Fruit fly (Drosophila melanogaster): ENCODE data around the gene CG8475.

Gene CG8475

dm6 chr2L:8159498-8159897 lies 37.2 kb downstream of the CG8475 start, which contains the start of the genes PAPLA1 and Rbsn-5 (continued):
- TF ChIP-seq crc (GFP tag; optimal IDR thresholded peaks at IDR 0.05) (peak; percentile 92), esg (GFP tag; conservative IDR thresholded peaks at IDR 0.05) (peak; percentile 93), CG8281 (tag; optimal IDR thresholded peaks at IDR 0.05) (peak; percentile 78), tll (GFP tag; optimal IDR thresholded peaks at IDR 0.05) (no peak), E2f1 (GFP tag; IDR thresholded peaks at IDR 0.05) (peak; percentile 90), vnd (GFP tag; IDR thresholded peaks at IDR 0.05; ENCODE audit: partially characterized antibody) (no peak), insv (GFP tag; optimal IDR thresholded peaks at IDR 0.05) (peak in 1 of 2 experiments; percentile 46), chinmo (GFP tag; IDR thresholded peaks at IDR 0.05; ENCODE audit: partially characterized antibody) (no peak), Mad (GFP tag; optimal IDR thresholded peaks at IDR 0.05) (peak; percentile 91), HLH3B (GFP tag; IDR thresholded peaks at IDR 0.05) (peak; percentile 90), CG11093 (GFP tag; IDR thresholded peaks at IDR 0.05) (peak; percentile 88), Sin3A (optimal IDR thresholded peaks at IDR 0.05) (peak; percentile 25), CG11696 (GFP tag; IDR thresholded peaks at IDR 0.05) (peak; percentile 82), CG7928 (GFP tag; optimal IDR thresholded peaks at IDR 0.05) (peak; percentile 100), CG4707 (GFP tag; optimal IDR thresholded peaks at IDR 0.05) (peak; percentile 64), Tbp (GFP tag; optimal IDR thresholded peaks at IDR 0.05) (no peak), CG43689 (GFP tag; IDR thresholded peaks at IDR 0.05) (no peak; the same call in none of the 2 replicates), Poxn (GFP tag; IDR thresholded peaks at IDR 0.05) (peak; percentile 66), CG8765 (GFP tag; IDR thresholded peaks at IDR 0.05) (peak; percentile 76), Med (GFP tag) (peak; percentile 99), CG9797 (GFP tag; optimal IDR thresholded peaks at IDR 0.05) (peak; percentile 31), BEAF-32 (GFP tag; optimal IDR thresholded peaks at IDR 0.05) (peak; percentile 42), Oli (tag; optimal IDR thresholded peaks at IDR 0.05) (peak; percentile 90), Optix (GFP tag; IDR thresholded peaks at IDR 0.05) (peak; percentile 84), chif (GFP tag; optimal IDR thresholded peaks at IDR 0.05) (peak; percentile 95), row (GFP tag; IDR thresholded peaks at IDR 0.05) (peak; percentile 97), PHDP (tag; optimal IDR thresholded peaks at IDR 0.05) (peak; percentile 94), NK7.1 (GFP tag; optimal IDR thresholded peaks at IDR 0.05) (peak; percentile 77), Oaz (GFP tag; IDR thresholded peaks at IDR 0.05) (peak; percentile 81), Deaf1 (tag; optimal IDR thresholded peaks at IDR 0.05) (peak; percentile 63), Ssrp (tag; optimal IDR thresholded peaks at IDR 0.05) (peak; percentile 92), CG1024 (GFP tag; IDR thresholded peaks at IDR 0.05) (peak; percentile 76), CG10565 (GFP tag; optimal IDR thresholded peaks at IDR 0.05) (peak; percentile 74), CG12236 (GFP tag; optimal IDR thresholded peaks at IDR 0.05) (peak; percentile 85), CG12659 (GFP tag; optimal IDR thresholded peaks at IDR 0.05) (peak; percentile 95), tio (GFP tag; optimal IDR thresholded peaks at IDR 0.05) (peak; percentile 94), E2f2 (GFP tag; IDR thresholded peaks at IDR 0.05) (peak; percentile 72), CG11456 (GFP tag; IDR thresholded peaks at IDR 0.05) (peak; percentile 92), CG18619 (GFP tag; optimal IDR thresholded peaks at IDR 0.05) (peak; percentile 88), tin (GFP tag; optimal IDR thresholded peaks at IDR 0.05) (peak; percentile 96), CG13123 (GFP tag; optimal IDR thresholded peaks at IDR 0.05) (peak; percentile 91), CG1233 (GFP tag; optimal IDR thresholded peaks at IDR 0.05) (peak; percentile 91), Meics (GFP tag; optimal IDR thresholded peaks at IDR 0.05) (peak; percentile 91), luna (GFP tag; optimal IDR thresholded peaks at IDR 0.05) (peak; percentile 94), zen (tag; optimal IDR thresholded peaks at IDR 0.05) (peak; percentile 92), CG6765 (GFP tag; optimal IDR thresholded peaks at IDR 0.05) (peak; percentile 89), CG4424 (GFP tag; optimal IDR thresholded peaks at IDR 0.05) (peak; percentile 96), Jarid2 (GFP tag; optimal IDR thresholded peaks at IDR 0.05) (peak; percentile 63), CG3726 (GFP tag; IDR thresholded peaks at IDR 0.05) (peak; percentile 88), CG17328 (GFP tag; IDR thresholded peaks at IDR 0.05) (peak; percentile 89), so (GFP tag; IDR thresholded peaks at IDR 0.05) (peak; percentile 88)
